Worm (Caenorhabditis elegans) whole organism, L3 larva: ENCODE measurements around the gene uvs-1.

ENCODE experiments used
- ama-1 ChIP-seq: fragments of 150-350 bp; optimal IDR thresholded peaks from 2 replicates; lab custom pipeline; 2018
- egl-5 ChIP-seq: fragments of 150-350 bp; optimal IDR thresholded peaks from 2 replicates; lab custom pipeline; 2017; ENCODE audit warnings: missing biosample characterization, missing genetic modification reagents, missing genetic modification characterization, inconsistent platforms
- fkh-10 ChIP-seq: sonication (generic microtip); optimal IDR thresholded peaks from 2 replicates; lab custom pipeline; 2017; ENCODE audit warnings: missing biosample characterization, missing genetic modification reagents, missing genetic modification characterization
- fos-1 ChIP-seq: fragments of 150-350 bp; optimal IDR thresholded peaks from 2 replicates; lab custom pipeline; 2014; ENCODE audit warnings: missing biosample characterization, missing genetic modification characterization
- nfya-1 ChIP-seq: sonication (generic microtip); optimal IDR thresholded peaks from 2 replicates; lab custom pipeline; 2017; ENCODE audit warnings: missing genetic modification characterization, mild to moderate bottlenecking, missing compliant biosample characterization, antibody characterized with exemption, moderate library complexity; ENCODE audit not compliant: insufficient read depth
- nhr-11 ChIP-seq: fragments of 150-350 bp; optimal IDR thresholded peaks from 2 replicates; lab custom pipeline; 2014; ENCODE audit warnings: missing biosample characterization, missing genetic modification characterization
- snpc-4 ChIP-seq: fragments of 150-350 bp; optimal IDR thresholded peaks from 2 replicates; lab custom pipeline; 2014; ENCODE audit warnings: missing biosample characterization, missing genetic modification characterization
- unc-39 ChIP-seq: sonication (generic microtip); optimal IDR thresholded peaks from 4 replicates; lab custom pipeline; 2017; ENCODE audit warnings: missing biosample characterization, missing genetic modification characterization
- unc-62 ChIP-seq: fragments of 150-350 bp; sonication (generic microtip); optimal IDR thresholded peaks from 4 replicates; lab custom pipeline; 2014; ENCODE audit warnings: missing biosample characterization, missing genetic modification reagents, missing genetic modification characterization

ce11 chrV:7811758-7812157, 7.8 kb upstream of the uvs-1 start, which contains the start of gene ZK742.4:
- TF ChIP-seq fos-1 (tag; lab: Kevin White, UChicago): no peak
- no peak for TF ChIP-seq egl-5
- TF ChIP-seq unc-62: no peak
- TF ChIP-seq nhr-11: no peak
- no peak for TF ChIP-seq unc-39
- TF ChIP-seq ama-1 (lab: Kevin White, UChicago): no peak
- no peak for TF ChIP-seq fkh-10
- TF ChIP-seq snpc-4 (tag; lab: Kevin White, UChicago): no peak
- TF ChIP-seq nfya-1 (tag; lab: Kevin White, UChicago): no peak
